Worm (Caenorhabditis elegans): ENCODE measurements around the gene enri-2.

ce11 chrX:14510358-14510757 lies 35.3 kb upstream of the enri-2 start:
- TF ChIP-seq nhr-237 (tag; optimal IDR thresholded peaks at IDR 0.05) (no peak), unc-62 (GFP tag; optimal IDR thresholded peaks at IDR 0.05) (no peak), snpc-4 (tag; optimal IDR thresholded peaks at IDR 0.05) (no peak), pha-4 (tag; optimal IDR thresholded peaks at IDR 0.05) (no peak), lsy-2 (tag; optimal IDR thresholded peaks at IDR 0.05) (no peak), elt-1 (tag; optimal IDR thresholded peaks at IDR 0.05; ENCODE audit: borderline replicate concordance, insufficient read depth) (no peak), nhr-12 (tag; optimal IDR thresholded peaks at IDR 0.05) (no peak), unc-39 (tag; optimal IDR thresholded peaks at IDR 0.05) (no peak), nhr-28 (tag; optimal IDR thresholded peaks at IDR 0.05) (no peak)

Measured in whole organism, mixed stage, embryonic.